Worm (Caenorhabditis elegans): ENCODE data around the gene F01F1.3.

DNA sequence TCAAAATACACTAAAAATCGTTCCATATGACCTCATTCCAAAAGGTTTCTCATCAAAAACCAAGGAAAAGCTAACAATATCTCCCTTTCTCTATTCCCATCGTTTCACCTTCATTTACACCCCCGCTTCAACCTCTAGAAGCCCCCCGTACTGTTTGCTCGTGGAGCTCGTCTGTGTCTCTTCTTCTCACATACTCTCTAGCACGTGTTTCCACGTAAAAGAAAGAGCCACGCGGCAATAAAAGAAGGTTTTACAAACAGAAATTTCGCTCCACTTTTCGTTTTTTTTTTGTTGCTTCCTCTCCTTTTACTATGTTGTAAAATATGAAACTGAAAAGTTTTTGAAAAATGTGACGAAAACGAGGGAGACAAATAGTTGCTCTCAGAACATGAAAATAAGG lies 21.2 kb downstream of the F01F1.3 start:
- no peak for TF ChIP-seq unc-55 (GFP tag; optimal IDR thresholded peaks at IDR 0.05)
- no peak for TF ChIP-seq nfya-1 (tag; optimal IDR thresholded peaks at IDR 0.05)
- no peak for TF ChIP-seq T23F11.4 (GFP tag; optimal IDR thresholded peaks at IDR 0.05)
- no peak for TF ChIP-seq ceh-45 (GFP tag; IDR thresholded peaks at IDR 0.05)
- no peak for TF ChIP-seq ceh-2 (tag; optimal IDR thresholded peaks at IDR 0.05)
- TF ChIP-seq pha-4 (tag; optimal IDR thresholded peaks at IDR 0.05): no peak
- no peak for TF ChIP-seq nhr-11 (tag; optimal IDR thresholded peaks at IDR 0.05)
- TF ChIP-seq ama-1 (optimal IDR thresholded peaks at IDR 0.05): no peak
- TF ChIP-seq Y22D7AL.16 (tag; optimal IDR thresholded peaks at IDR 0.05): no peak

Data from whole organism, late embryonic.